Fruit fly (Drosophila melanogaster) whole organism, embryonic: ENCODE data around the gene Spx.

ENCODE experiments used
- Awh ChIP-seq: fragments of 200-800 bp; sonication (Bioruptor generic); IDR thresholded peaks from 2 replicates; pipeline ENCODE4, ENCODE4 v1.3.6; 2022; ENCODE audit warnings: missing biosample characterization, missing genetic modification characterization
- CG1024 ChIP-seq: fragments of 200-800 bp; sonication (Bioruptor generic); IDR thresholded peaks from 2 replicates; pipeline ENCODE4 v1.3.6; 2022; ENCODE audit warnings: missing biosample characterization, missing genetic modification characterization
- CG10267 ChIP-seq: fragments of 200-800 bp; sonication (Bioruptor generic); optimal IDR thresholded peaks from 2 replicates; lab custom pipeline; 2018; ENCODE audit warnings: missing biosample characterization, mild to moderate bottlenecking, missing genetic modification characterization, moderate library complexity
- CG11398 ChIP-seq: fragments of 200-800 bp; sonication (Bioruptor generic); optimal IDR thresholded peaks from 2 replicates; lab custom pipeline; 2016; ENCODE audit warnings: missing biosample characterization, missing genetic modification characterization
- CG11695 ChIP-seq: fragments of 200-800 bp; sonication (Bioruptor generic); IDR thresholded peaks from 3 replicates; pipeline ENCODE4 v1.3.6; 2022; ENCODE audit warnings: missing biosample characterization, missing genetic modification characterization
- CG13775 ChIP-seq: fragments of 200-800 bp; sonication (Bioruptor generic); optimal IDR thresholded peaks from 3 replicates; lab custom pipeline; 2017; ENCODE audit warnings: missing biosample characterization, mild to moderate bottlenecking, missing genetic modification characterization
- CG14860 ChIP-seq: fragments of 200-800 bp; sonication (Bioruptor generic); IDR thresholded peaks from 3 replicates; pipeline ENCODE4 v1.3.6; 2022; ENCODE audit warnings: missing biosample characterization, missing genetic modification characterization; ENCODE audit not compliant: partially characterized antibody
- CG15011 ChIP-seq: fragments of 200-800 bp; sonication (Bioruptor generic); optimal IDR thresholded peaks from 3 replicates; lab custom pipeline; 2018; ENCODE audit warnings: missing biosample characterization, mild to moderate bottlenecking, missing genetic modification characterization
- CG1647 ChIP-seq: fragments of 200-800 bp; sonication (Bioruptor generic); optimal IDR thresholded peaks from 3 replicates; lab custom pipeline; 2016; ENCODE audit warnings: missing biosample characterization, missing genetic modification characterization
- CG17186 ChIP-seq: fragments of 200-800 bp; sonication (Bioruptor generic); optimal IDR thresholded peaks from 3 replicates; lab custom pipeline; 2017; ENCODE audit warnings: missing biosample characterization, missing genetic modification reagents, missing genetic modification characterization
- CG17359 ChIP-seq: fragments of 200-800 bp; sonication (Bioruptor generic); optimal IDR thresholded peaks from 3 replicates; lab custom pipeline; 2018; ENCODE audit warnings: missing biosample characterization, mild to moderate bottlenecking, missing genetic modification characterization, moderate library complexity
- CG1832 ChIP-seq: fragments of 200-800 bp; sonication (Bioruptor generic); optimal IDR thresholded peaks from 2 replicates; lab custom pipeline; 2017; ENCODE audit warnings: missing biosample characterization, mild to moderate bottlenecking, missing genetic modification characterization, inconsistent platforms
- CG2120 ChIP-seq: fragments of 200-800 bp; sonication (Bioruptor generic); optimal IDR thresholded peaks from 3 replicates; lab custom pipeline; 2016; ENCODE audit warnings: missing biosample characterization, missing genetic modification characterization
- CG31388 ChIP-seq: fragments of 200-800 bp; sonication (Bioruptor generic); optimal IDR thresholded peaks from 2 replicates; lab custom pipeline; 2016; ENCODE audit warnings: missing biosample characterization, missing genetic modification characterization
- CG4282 ChIP-seq: fragments of 200-800 bp; sonication (Bioruptor generic); optimal IDR thresholded peaks from 2 replicates; lab custom pipeline; 2016; ENCODE audit warnings: missing biosample characterization, missing genetic modification characterization
- CG4730 ChIP-seq: fragments of 200-800 bp; sonication (Bioruptor generic); IDR thresholded peaks from 2 replicates; pipeline ENCODE4 v1.3.6; 2022; ENCODE audit warnings: missing biosample characterization, missing genetic modification characterization
- CG6654 ChIP-seq: fragments of 200-800 bp; sonication (Bioruptor generic); optimal IDR thresholded peaks from 2 replicates; lab custom pipeline; 2017; ENCODE audit warnings: missing biosample characterization, mild to moderate bottlenecking, missing genetic modification characterization
- CG7357 ChIP-seq: fragments of 200-800 bp; sonication (Bioruptor generic); IDR thresholded peaks from 3 replicates; pipeline ENCODE4 v1.3.6; 2022; ENCODE audit warnings: missing biosample characterization, missing genetic modification characterization
- CG7987 ChIP-seq: fragments of 200-800 bp; sonication (Bioruptor generic); optimal IDR thresholded peaks from 2 replicates; lab custom pipeline; 2018; ENCODE audit warnings: missing biosample characterization, mild to moderate bottlenecking, missing genetic modification characterization, moderate library complexity
- CG8924 ChIP-seq: fragments of 200-800 bp; optimal IDR thresholded peaks from 3 replicates; lab custom pipeline; 2019; ENCODE audit warnings: missing biosample characterization, mild to moderate bottlenecking, missing genetic modification characterization, moderate library complexity
- CkIIα-i1 ChIP-seq: fragments of 200-800 bp; sonication (Bioruptor generic); IDR thresholded peaks from 2 replicates; pipeline ENCODE4 v1.3.6; 2022; ENCODE audit warnings: missing biosample characterization, missing genetic modification characterization
- CoRest ChIP-seq: fragments of 200-800 bp; sonication (Bioruptor generic); optimal IDR thresholded peaks from 3 replicates; lab custom pipeline; 2018; ENCODE audit warnings: missing biosample characterization, mild to moderate bottlenecking, missing genetic modification characterization, moderate library complexity
- Deaf1 ChIP-seq: fragments of 200-800 bp; optimal IDR thresholded peaks from 3 replicates; lab custom pipeline; 2019; ENCODE audit warnings: missing biosample characterization, mild to moderate bottlenecking, missing genetic modification characterization, moderate library complexity
- Dll ChIP-seq: fragments of 200-800 bp; sonication (Bioruptor generic); IDR thresholded peaks from 4 replicates; pipeline ENCODE4 v1.3.6; 2022; ENCODE audit warnings: missing biosample characterization, missing genetic modification characterization; ENCODE audit not compliant: partially characterized antibody
- Doc2 ChIP-seq: fragments of 200-800 bp; sonication (Bioruptor generic); IDR thresholded peaks from 2 replicates; pipeline ENCODE4 v1.3.6; 2022; ENCODE audit warnings: missing biosample characterization, missing genetic modification characterization
- Hmr ChIP-seq: fragments of 200-800 bp; sonication (Bioruptor generic); optimal IDR thresholded peaks from 3 replicates; lab custom pipeline; 2017; ENCODE audit warnings: mild to moderate bottlenecking, missing biosample characterization, missing genetic modification reagents, missing genetic modification characterization
- Hmx ChIP-seq: fragments of 200-800 bp; sonication (Bioruptor generic); optimal IDR thresholded peaks from 2 replicates; lab custom pipeline; 2016; ENCODE audit warnings: missing biosample characterization, missing genetic modification characterization
- Hr39 ChIP-seq: fragments of >200 bp; optimal IDR thresholded peaks from 2 replicates; lab custom pipeline; 2017
- MBD-R2 ChIP-seq: fragments of 200-800 bp; sonication (Bioruptor generic); IDR thresholded peaks from 2 replicates; pipeline ENCODE4 v1.3.6; 2022; ENCODE audit warnings: missing biosample characterization, missing genetic modification characterization
- MESR4 ChIP-seq: fragments of 200-800 bp; sonication (Bioruptor generic); optimal IDR thresholded peaks from 2 replicates; lab custom pipeline; 2018; ENCODE audit warnings: missing biosample characterization, mild to moderate bottlenecking, missing genetic modification characterization, moderate library complexity
- Nf-YA ChIP-seq: fragments of 200-800 bp; sonication (Bioruptor generic); IDR thresholded peaks from 2 replicates; pipeline ENCODE4 v1.3.6; 2022; ENCODE audit warnings: missing biosample characterization, missing genetic modification characterization
- Side ChIP-seq: fragments of 200-800 bp; sonication (Bioruptor generic); optimal IDR thresholded peaks from 2 replicates; lab custom pipeline; 2016; ENCODE audit warnings: missing biosample characterization, missing genetic modification characterization
- Sox102F ChIP-seq: fragments of 200-800 bp; sonication (Bioruptor generic); optimal IDR thresholded peaks from 2 replicates; lab custom pipeline; 2018; ENCODE audit warnings: missing biosample characterization, mild to moderate bottlenecking, missing genetic modification characterization, moderate library complexity
- Tbp ChIP-seq: fragments of >200 bp; optimal IDR thresholded peaks from 2 replicates; lab custom pipeline; 2018; ENCODE audit warnings: missing biosample characterization, missing genetic modification characterization
- ase ChIP-seq: fragments of 200-800 bp; sonication (Bioruptor generic); IDR thresholded peaks from 3 replicates; pipeline ENCODE4 v1.3.6; 2022; ENCODE audit warnings: missing biosample characterization, missing genetic modification characterization
- az2 ChIP-seq: fragments of 200-800 bp; sonication (Bioruptor generic); optimal IDR thresholded peaks from 3 replicates; lab custom pipeline; 2016; ENCODE audit warnings: missing biosample characterization, missing genetic modification characterization
- bowl ChIP-seq: fragments of 200-800 bp; sonication (Bioruptor generic); IDR thresholded peaks from 2 replicates; pipeline ENCODE4 v1.3.6; 2022; ENCODE audit warnings: missing biosample characterization, missing genetic modification characterization
- br ChIP-seq: fragments of >200 bp; optimal IDR thresholded peaks from 2 replicates; lab custom pipeline; 2017
- croc ChIP-seq: fragments of 200-800 bp; sonication (Bioruptor generic); conservative IDR thresholded peaks from 3 replicates; pipeline ENCODE4 v1.3.6; 2022; ENCODE audit warnings: missing biosample characterization, missing genetic modification characterization
- disco-r ChIP-seq: fragments of 200-800 bp; sonication (Bioruptor generic); optimal IDR thresholded peaks from 2 replicates; lab custom pipeline; 2016; ENCODE audit warnings: missing biosample characterization, missing genetic modification characterization
- dm ChIP-seq: fragments of 200-800 bp; sonication (Bioruptor generic); optimal IDR thresholded peaks from 3 replicates; lab custom pipeline; 2016; ENCODE audit warnings: missing biosample characterization, missing genetic modification characterization
- fd64A ChIP-seq: fragments of 200-800 bp; sonication (Bioruptor generic); optimal IDR thresholded peaks from 3 replicates; lab custom pipeline; 2018; ENCODE audit warnings: missing biosample characterization, mild to moderate bottlenecking, missing genetic modification characterization
- fru ChIP-seq: fragments of >200 bp; optimal IDR thresholded peaks from 2 replicates; lab custom pipeline; 2017
- jing ChIP-seq: fragments of 200-800 bp; sonication (Bioruptor generic); optimal IDR thresholded peaks from 2 replicates; lab custom pipeline; 2018; ENCODE audit warnings: missing biosample characterization, mild to moderate bottlenecking, missing genetic modification characterization
- lola ChIP-seq, 3 experiments: fragments of >200 bp in 2 of 3; fragments of 200-800 bp in 1 of 3; sonication (Bioruptor generic) in 1 of 3; optimal IDR thresholded peaks; 2 replicates each; lab custom pipeline; 2017 to 2019; ENCODE audit warnings: missing biosample characterization in 3 of 3, missing genetic modification characterization in 3 of 3, mild to moderate bottlenecking in 1 of 3, moderate library complexity in 1 of 3
- mld ChIP-seq: fragments of 200-800 bp; sonication (Bioruptor generic); IDR thresholded peaks from 3 replicates; pipeline ENCODE4 v1.3.6; 2022; ENCODE audit warnings: missing biosample characterization, missing genetic modification characterization; ENCODE audit not compliant: partially characterized antibody
- nerfin-2 ChIP-seq: fragments of 200-800 bp; sonication (Bioruptor generic); IDR thresholded peaks from 2 replicates; pipeline ENCODE4 v1.3.6; 2022; ENCODE audit warnings: missing biosample characterization, missing genetic modification characterization; ENCODE audit not compliant: partially characterized antibody
- nmo ChIP-seq: fragments of 200-800 bp; sonication (Bioruptor generic); optimal IDR thresholded peaks from 2 replicates; lab custom pipeline; 2018; ENCODE audit warnings: missing biosample characterization, mild to moderate bottlenecking, missing genetic modification characterization, moderate library complexity
- so ChIP-seq: fragments of 200-800 bp; sonication (Bioruptor generic); IDR thresholded peaks from 3 replicates; pipeline ENCODE4 v1.3.6; 2022; ENCODE audit warnings: missing biosample characterization, missing genetic modification characterization
- tgo ChIP-seq: fragments of 200-800 bp; sonication (Bioruptor generic); IDR thresholded peaks from 3 replicates; pipeline ENCODE4 v1.3.6; 2022; ENCODE audit warnings: missing biosample characterization, missing genetic modification characterization
- tll ChIP-seq, 2 experiments: fragments of 200-800 bp in 1 of 2; fragments of >200 bp in 1 of 2; sonication (Bioruptor generic) in 1 of 2; optimal IDR thresholded peaks; 2 replicates each; lab custom pipeline; 2017 to 2019; ENCODE audit warnings: missing biosample characterization in 2 of 2, missing genetic modification characterization in 2 of 2, mild to moderate bottlenecking in 1 of 2, moderate library complexity in 1 of 2
- toy ChIP-seq: fragments of 200-800 bp; sonication (Bioruptor generic); IDR thresholded peaks from 2 replicates; pipeline ENCODE4 v1.3.6; 2022; ENCODE audit warnings: missing biosample characterization, missing genetic modification characterization

Spx gene

DNA sequence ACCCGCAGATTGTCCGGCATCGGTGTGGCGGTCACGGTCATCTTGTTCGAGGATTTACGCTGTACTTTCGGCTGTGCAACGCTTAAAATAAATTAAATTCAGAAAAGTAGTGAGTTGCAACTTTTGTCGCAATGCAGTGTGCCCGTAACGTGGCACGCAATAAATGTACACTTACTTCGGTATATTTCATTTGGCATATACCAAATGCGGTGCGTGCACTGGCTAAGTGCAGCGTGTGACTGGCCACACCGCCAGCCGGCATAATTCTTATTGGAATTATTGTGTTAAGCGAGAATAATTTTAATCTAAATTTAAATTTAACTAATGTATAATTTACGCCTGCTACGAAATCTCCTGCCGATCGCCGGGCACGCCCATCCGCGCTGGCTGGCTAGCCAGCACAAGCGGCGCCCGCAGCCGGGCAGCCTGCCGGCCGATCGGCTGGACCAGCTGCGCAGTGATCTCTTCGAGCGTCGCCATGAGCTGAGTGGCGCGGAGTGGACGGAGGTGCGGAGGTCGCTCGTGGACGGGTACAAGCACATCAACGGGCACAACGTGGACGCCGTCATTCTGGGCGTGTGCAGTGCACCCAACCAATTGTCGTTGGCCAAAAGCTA is 35.6 kb downstream of the Spx start, which contains the start of the genes Rpt4 and mldr (continued):
- TF ChIP-seq nerfin-2 (no peak), CkIIα-i1 (GFP tag; lab: Robert Waterston, UW) (no peak), croc (GFP tag; lab: Robert Waterston, UW) (no peak), jing (GFP tag; lab: Kevin White, UChicago) (no peak), CG8924 (peak; percentile 10), Hmr (GFP tag; lab: Kevin White, UChicago) (no peak), Deaf1 (no peak), Side (GFP tag; lab: Kevin White, UChicago) (no peak), Nf-YA (GFP tag; lab: Robert Waterston, UW) (no peak), MESR4 (GFP tag; lab: Kevin White, UChicago) (peak; percentile 77), CG13775 (GFP tag; lab: Kevin White, UChicago) (no peak), mld (GFP tag; lab: Robert Waterston, UW) (no peak), CG14860 (GFP tag; lab: Robert Waterston, UW) (no peak), Hr39 (no peak), ase (GFP tag; lab: Robert Waterston, UW) (no peak), Sox102F (GFP tag; lab: Kevin White, UChicago) (no peak), Tbp (GFP tag; lab: Kevin White, UChicago) (no peak), CG15011 (no peak), CG17186 (GFP tag; lab: Kevin White, UChicago) (peak; percentile 56), CG7357 (GFP tag; lab: Robert Waterston, UW) (no peak), CG17359 (tag; lab: Kevin White, UChicago) (no peak), CG7987 (GFP tag; lab: Kevin White, UChicago) (no peak), CG10267 (tag; lab: Kevin White, UChicago) (peak; percentile 21), Doc2 (GFP tag; lab: Robert Waterston, UW) (no peak), Dll (no peak), CG4730 (GFP tag; lab: Robert Waterston, UW) (no peak), MBD-R2 (GFP tag; lab: Robert Waterston, UW) (peak; percentile 98), CG31388 (GFP tag; lab: Kevin White, UChicago) (no peak), CG11695 (no peak), CG1647 (no peak), CG4282 (GFP tag; lab: Kevin White, UChicago) (no peak), tgo (no peak), fd64A (GFP tag; lab: Kevin White, UChicago) (no peak), nmo (GFP tag; lab: Kevin White, UChicago) (peak; percentile 40), disco-r (GFP tag; lab: Kevin White, UChicago) (no peak), CG2120 (no peak), CoRest (no peak), CG6654 (GFP tag; lab: Kevin White, UChicago) (no peak), az2 (GFP tag; lab: Kevin White, UChicago) (no peak), so (GFP tag; lab: Robert Waterston, UW) (no peak), tll (GFP tag; optimal IDR thresholded peaks at IDR 0.05; lab: Kevin White, UChicago) (no peak), Awh (GFP tag; lab: Robert Waterston, UW) (no peak), toy (GFP tag; lab: Robert Waterston, UW) (no peak), dm (GFP tag; lab: Kevin White, UChicago) (no peak), Hmx (GFP tag; lab: Kevin White, UChicago) (no peak), CG11398 (GFP tag; lab: Kevin White, UChicago) (no peak), br (lab: Kevin White, UChicago) (no peak), fru (lab: Kevin White, UChicago) (no peak), lola (GFP tag; optimal IDR thresholded peaks at IDR 0.05; lab: Kevin White, UChicago) (no peak), CG1024 (GFP tag; lab: Robert Waterston, UW) (no peak), bowl (no peak), CG1832 (GFP tag; lab: Kevin White, UChicago) (no peak)
